Fruit fly (Drosophila melanogaster) whole organism, prepupa: Measurements from ENCODE around the gene Ptp10D.

Experiments used
- CG10631 ChIP-seq: fragments of 200-800 bp; sonication (Bioruptor generic); optimal IDR thresholded peaks from 2 replicates; lab custom pipeline; 2016; ENCODE audit warnings: missing biosample characterization, missing genetic modification characterization
- CG10669 ChIP-seq: fragments of 200-800 bp; sonication (Bioruptor generic); optimal IDR thresholded peaks from 3 replicates; lab custom pipeline; 2018; ENCODE audit warnings: missing biosample characterization, mild to moderate bottlenecking, missing genetic modification characterization, moderate library complexity
- CG11294 ChIP-seq: fragments of 200-800 bp; sonication (Bioruptor generic); IDR thresholded peaks from 2 replicates; pipeline ENCODE4 v1.3.6; 2022; ENCODE audit warnings: missing biosample characterization, missing genetic modification characterization
- CG11762 ChIP-seq: fragments of 200-800 bp; sonication (Bioruptor generic); optimal IDR thresholded peaks from 3 replicates; lab custom pipeline; 2016; ENCODE audit warnings: missing biosample characterization, missing genetic modification characterization; ENCODE audit not compliant: insufficient read depth
- CG11902 ChIP-seq: fragments of 200-800 bp; sonication (Bioruptor generic); optimal IDR thresholded peaks from 3 replicates; lab custom pipeline; 2016; ENCODE audit warnings: missing biosample characterization, missing genetic modification characterization
- CG15336 ChIP-seq: fragments of 200-800 bp; sonication (Bioruptor generic); IDR thresholded peaks from 2 replicates; pipeline ENCODE4 v1.3.6; 2022; ENCODE audit warnings: missing biosample characterization, missing genetic modification characterization
- CG1621 ChIP-seq: fragments of 200-800 bp; sonication (Bioruptor generic); optimal IDR thresholded peaks from 3 replicates; lab custom pipeline; 2018; ENCODE audit warnings: missing biosample characterization, mild to moderate bottlenecking, missing genetic modification characterization
- CG16779 ChIP-seq: fragments of 200-800 bp; sonication (Bioruptor generic); optimal IDR thresholded peaks from 3 replicates; lab custom pipeline; 2017; ENCODE audit warnings: missing biosample characterization, mild to moderate bottlenecking, missing genetic modification characterization
- CG31627 ChIP-seq: fragments of 200-800 bp; sonication (Bioruptor generic); optimal IDR thresholded peaks from 3 replicates; lab custom pipeline; 2016; ENCODE audit warnings: missing biosample characterization, missing genetic modification characterization
- CG32006 ChIP-seq: fragments of 200-800 bp; sonication (Bioruptor generic); optimal IDR thresholded peaks from 3 replicates; lab custom pipeline; 2017; ENCODE audit warnings: missing biosample characterization, mild to moderate bottlenecking, missing genetic modification characterization
- CG34406 ChIP-seq: fragments of 200-800 bp; sonication (Bioruptor generic); optimal IDR thresholded peaks from 3 replicates; lab custom pipeline; 2016; ENCODE audit warnings: missing biosample characterization, missing genetic modification characterization
- CG3919 ChIP-seq: fragments of 200-800 bp; sonication (Bioruptor generic); optimal IDR thresholded peaks from 3 replicates; lab custom pipeline; 2016; ENCODE audit warnings: missing biosample characterization, missing genetic modification characterization
- CG4318 ChIP-seq: fragments of 200-800 bp; sonication (Bioruptor generic); optimal IDR thresholded peaks from 3 replicates; lab custom pipeline; 2017; ENCODE audit warnings: missing biosample characterization, mild to moderate bottlenecking, missing genetic modification characterization
- CG6276 ChIP-seq: fragments of 200-800 bp; sonication (Bioruptor generic); optimal IDR thresholded peaks from 2 replicates; lab custom pipeline; 2017; ENCODE audit warnings: missing biosample characterization, mild to moderate bottlenecking, missing genetic modification characterization
- CG6808 ChIP-seq: fragments of 200-800 bp; sonication (Bioruptor generic); optimal IDR thresholded peaks from 3 replicates; lab custom pipeline; 2017; ENCODE audit warnings: missing biosample characterization, missing genetic modification characterization, mild to moderate bottlenecking, moderate library complexity, missing genetic modification reagents
- CG6854 ChIP-seq: fragments of 200-800 bp; sonication (Bioruptor generic); optimal IDR thresholded peaks from 2 replicates; lab custom pipeline; 2017; ENCODE audit warnings: missing biosample characterization, mild to moderate bottlenecking, missing genetic modification characterization
- CG8632 ChIP-seq: fragments of 200-800 bp; sonication (Bioruptor generic); optimal IDR thresholded peaks from 3 replicates; lab custom pipeline; 2016; ENCODE audit warnings: missing biosample characterization, missing genetic modification characterization
- Eip78C ChIP-seq: fragments of 200-800 bp; sonication (Bioruptor generic); peaks from one replicate; lab custom pipeline; 2016; ENCODE audit warnings: missing biosample characterization, missing genetic modification characterization
- Eip93F ChIP-seq: fragments of 200-800 bp; sonication (Bioruptor generic); optimal IDR thresholded peaks from 2 replicates; lab custom pipeline; 2016; ENCODE audit warnings: missing biosample characterization, mild to moderate bottlenecking, missing genetic modification characterization
- Ets96B ChIP-seq: fragments of 200-800 bp; optimal IDR thresholded peaks from 2 replicates; lab custom pipeline; 2019; ENCODE audit warnings: missing biosample characterization, mild to moderate bottlenecking, missing genetic modification characterization, moderate library complexity
- Hr39 ChIP-seq: fragments of 200-800 bp; sonication (Bioruptor generic); optimal IDR thresholded peaks from 2 replicates; lab custom pipeline; 2016; ENCODE audit warnings: missing biosample characterization, missing genetic modification characterization
- Hr4 ChIP-seq: fragments of 200-800 bp; sonication (Bioruptor generic); optimal IDR thresholded peaks from 3 replicates; lab custom pipeline; 2016; ENCODE audit warnings: missing biosample characterization, missing genetic modification characterization
- Met ChIP-seq: fragments of 200-800 bp; sonication (Bioruptor generic); optimal IDR thresholded peaks from 3 replicates; lab custom pipeline; 2016; ENCODE audit warnings: missing biosample characterization, missing genetic modification characterization
- OdsH ChIP-seq: fragments of 200-800 bp; sonication (Bioruptor generic); optimal IDR thresholded peaks from 3 replicates; lab custom pipeline; 2016; ENCODE audit warnings: missing biosample characterization, missing genetic modification characterization
- Smox ChIP-seq: fragments of 200-800 bp; sonication (Bioruptor generic); optimal IDR thresholded peaks from 3 replicates; lab custom pipeline; 2016; ENCODE audit warnings: missing biosample characterization, missing genetic modification characterization
- Sox15 ChIP-seq: fragments of 200-800 bp; sonication (Bioruptor generic); optimal IDR thresholded peaks from 3 replicates; lab custom pipeline; 2016; ENCODE audit warnings: missing biosample characterization, missing genetic modification characterization
- achi ChIP-seq: fragments of 200-800 bp; sonication (Bioruptor generic); optimal IDR thresholded peaks from 3 replicates; lab custom pipeline; 2016; ENCODE audit warnings: missing biosample characterization, missing genetic modification characterization
- cyc ChIP-seq: fragments of 200-800 bp; sonication (Bioruptor generic); optimal IDR thresholded peaks from 3 replicates; lab custom pipeline; 2016; ENCODE audit warnings: missing biosample characterization, missing genetic modification characterization
- dsx ChIP-seq: fragments of 200-800 bp; optimal IDR thresholded peaks from 3 replicates; lab custom pipeline; 2019; ENCODE audit warnings: missing biosample characterization, mild to moderate bottlenecking, missing genetic modification characterization, moderate library complexity; ENCODE audit not compliant: poor library complexity, severe bottlenecking
- eg ChIP-seq: fragments of 200-800 bp; sonication (Bioruptor generic); IDR thresholded peaks from 3 replicates; pipeline ENCODE4 v1.3.6; 2022; ENCODE audit warnings: missing biosample characterization, missing genetic modification characterization
- esn ChIP-seq: fragments of 200-800 bp; sonication (Bioruptor generic); optimal IDR thresholded peaks from 2 replicates; lab custom pipeline; 2016; ENCODE audit warnings: missing biosample characterization, mild to moderate bottlenecking, missing genetic modification characterization, moderate library complexity
- fd59A ChIP-seq: fragments of 200-800 bp; sonication (Bioruptor generic); optimal IDR thresholded peaks from 2 replicates; lab custom pipeline; 2017; ENCODE audit warnings: missing biosample characterization, mild to moderate bottlenecking, missing genetic modification characterization, missing genetic modification reagents
- fd85E ChIP-seq: fragments of 200-800 bp; sonication (Bioruptor generic); optimal IDR thresholded peaks from 3 replicates; lab custom pipeline; 2016; ENCODE audit warnings: missing biosample characterization, missing genetic modification characterization
- fkh ChIP-seq: fragments of 200-800 bp; sonication (Bioruptor generic); optimal IDR thresholded peaks from 3 replicates; lab custom pipeline; 2017; ENCODE audit warnings: missing biosample characterization, mild to moderate bottlenecking, missing genetic modification characterization, moderate library complexity
- lz ChIP-seq: fragments of 200-800 bp; sonication (Bioruptor generic); optimal IDR thresholded peaks from 3 replicates; lab custom pipeline; 2016; ENCODE audit warnings: missing biosample characterization, missing genetic modification characterization
- net ChIP-seq: fragments of 200-800 bp; sonication (Bioruptor generic); optimal IDR thresholded peaks from 3 replicates; lab custom pipeline; 2016; ENCODE audit warnings: missing biosample characterization, missing genetic modification characterization
- pdm3 ChIP-seq: fragments of 200-800 bp; sonication (Bioruptor generic); optimal IDR thresholded peaks from 3 replicates; lab custom pipeline; 2016; ENCODE audit warnings: missing biosample characterization, missing genetic modification characterization
- ss ChIP-seq, 2 experiments: fragments of 200-800 bp; sonication (Bioruptor generic); optimal IDR thresholded peaks; 2 replicates in 1 of 2; 3 replicates in 1 of 2; lab custom pipeline; 2017 to 2018; ENCODE audit warnings: mild to moderate bottlenecking in 2 of 2, missing biosample characterization in 2 of 2, missing genetic modification characterization in 2 of 2, moderate library complexity in 1 of 2
- svp ChIP-seq: fragments of 200-800 bp; sonication (Bioruptor generic); peaks from one replicate; lab custom pipeline; 2016; ENCODE audit warnings: missing biosample characterization, missing genetic modification characterization
- topi ChIP-seq: fragments of 200-800 bp; sonication (Bioruptor generic); optimal IDR thresholded peaks from 3 replicates; lab custom pipeline; 2016; ENCODE audit warnings: missing biosample characterization, missing genetic modification characterization

Ptp10D gene

DNA sequence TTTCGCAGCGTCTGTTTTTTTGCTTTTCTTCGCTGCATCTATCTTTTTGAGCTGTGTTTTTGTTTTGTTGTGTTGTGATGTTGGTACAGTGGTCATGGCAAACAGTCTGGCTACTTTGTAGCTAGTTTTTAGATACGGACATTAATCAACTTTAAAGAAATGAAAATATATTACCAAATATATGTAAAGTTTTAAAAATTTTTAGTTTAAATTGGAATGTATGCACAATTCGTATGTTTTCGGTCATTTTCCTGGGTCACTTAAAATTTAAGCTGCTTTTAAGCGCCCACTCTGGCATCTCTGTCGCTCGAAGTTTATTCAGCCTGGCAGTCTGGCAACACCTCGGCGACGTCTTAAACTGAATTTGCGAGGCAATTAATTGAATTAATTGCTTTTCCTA lies 45.3 kb upstream of the Ptp10D start, which contains the start of gene CG11695 (continued):
- peak; percentile 50 for TF ChIP-seq Sox15 (GFP tag; lab: Kevin White, UChicago)
- peak; percentile 65 for TF ChIP-seq cyc (GFP tag; lab: Kevin White, UChicago)
- TF ChIP-seq net (GFP tag; lab: Kevin White, UChicago): peak; percentile 58
- TF ChIP-seq achi (GFP tag; lab: Kevin White, UChicago): peak; percentile 65
- TF ChIP-seq CG34406 (GFP tag; lab: Kevin White, UChicago): peak; percentile 51
- peak; percentile 67 for TF ChIP-seq CG31627 (GFP tag; lab: Kevin White, UChicago)
- peak; percentile 70 for TF ChIP-seq CG6808 (GFP tag; lab: Kevin White, UChicago)
- peak; percentile 77 for TF ChIP-seq fkh (GFP tag; lab: Kevin White, UChicago)
- TF ChIP-seq CG6854 (GFP tag; lab: Kevin White, UChicago): no peak
- TF ChIP-seq CG6276 (GFP tag; lab: Kevin White, UChicago): no peak
- peak; percentile 74 for TF ChIP-seq CG32006 (GFP tag; lab: Kevin White, UChicago)
- TF ChIP-seq pdm3 (GFP tag; lab: Kevin White, UChicago): peak; percentile 73
- TF ChIP-seq CG15336 (GFP tag; lab: Robert Waterston, UW): peak; percentile 55
- TF ChIP-seq fd85E: no peak
- peak; percentile 74 for TF ChIP-seq OdsH
- peak; percentile 61 for TF ChIP-seq Smox (GFP tag; lab: Kevin White, UChicago)
- peak; percentile 74 for TF ChIP-seq esn (GFP tag; lab: Kevin White, UChicago)
- peak; percentile 84 for TF ChIP-seq svp (GFP tag; lab: Kevin White, UChicago)
- peak; percentile 53 for TF ChIP-seq fd59A
- TF ChIP-seq CG16779 (tag; lab: Kevin White, UChicago): no peak
- TF ChIP-seq Hr4: peak; percentile 63
- peak; percentile 13 for TF ChIP-seq CG11762
- peak; percentile 62 for TF ChIP-seq CG10669 (GFP tag; lab: Kevin White, UChicago)
- TF ChIP-seq CG8632 (GFP tag; lab: Kevin White, UChicago): peak; percentile 29
- TF ChIP-seq Eip78C (GFP tag; lab: Kevin White, UChicago): peak; percentile 82
- peak; percentile 41 for TF ChIP-seq CG3919 (GFP tag; lab: Kevin White, UChicago)
- TF ChIP-seq Eip93F (GFP tag; lab: Kevin White, UChicago): no peak
- peak; percentile 44 to 72 for TF ChIP-seq ss (GFP tag; optimal IDR thresholded peaks at IDR 0.05; lab: Kevin White, UChicago)
- TF ChIP-seq Hr39: peak; percentile 64
- peak; percentile 42 for TF ChIP-seq CG1621 (tag; lab: Kevin White, UChicago)
- TF ChIP-seq Ets96B (tag; lab: Kevin White, UChicago): peak; percentile 64
- peak; percentile 57 for TF ChIP-seq topi (GFP tag; lab: Kevin White, UChicago)
- peak; percentile 58 for TF ChIP-seq CG11294 (GFP tag; lab: Robert Waterston, UW)
- peak; percentile 48 for TF ChIP-seq CG11902 (GFP tag; lab: Kevin White, UChicago)
- TF ChIP-seq dsx: peak; percentile 52
- peak; percentile 69 for TF ChIP-seq CG10631 (GFP tag; lab: Kevin White, UChicago)
- TF ChIP-seq Met (GFP tag; lab: Kevin White, UChicago): no peak

DNA sequence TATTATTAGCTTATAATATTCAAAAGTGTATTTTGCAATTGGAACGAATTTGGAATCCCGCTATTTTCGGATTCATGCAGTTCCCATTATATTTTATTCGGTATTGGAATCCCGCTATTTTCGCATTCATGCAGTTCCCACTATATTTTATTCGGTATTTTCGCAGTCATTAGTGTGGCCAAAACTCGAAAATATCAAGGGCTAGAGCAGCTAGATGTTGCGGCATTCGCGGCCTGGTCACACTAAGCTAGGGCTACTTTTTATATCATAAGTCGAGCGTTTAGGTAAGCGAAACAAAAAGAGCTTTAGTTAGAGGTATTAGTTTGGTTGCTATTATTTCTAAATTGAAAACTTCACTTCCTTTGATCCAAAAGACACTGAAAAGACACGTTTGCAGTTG lies 43.0 kb upstream of the Ptp10D start:
- TF ChIP-seq CG4318 (no peak), lz (GFP tag; lab: Kevin White, UChicago) (no peak), Hr39 (no peak), eg (GFP tag; lab: Robert Waterston, UW) (0 out of 3 replicates have a peak, but pooled peaks have one; percentile 19), Eip78C (GFP tag; lab: Kevin White, UChicago) (peak; percentile 31)
